Fruit fly (Drosophila melanogaster) whole organism, embryonic: ENCODE measurements around the gene CG6066.

Experiments used
- B-H2 ChIP-seq: fragments of 200-800 bp; sonication (Bioruptor generic); optimal IDR thresholded peaks from 2 replicates; lab custom pipeline; 2018; ENCODE audit warnings: missing biosample characterization, mild to moderate bottlenecking, missing genetic modification characterization
- CG10462 ChIP-seq: fragments of 200-800 bp; sonication (Bioruptor generic); optimal IDR thresholded peaks from 2 replicates; lab custom pipeline; 2016; ENCODE audit warnings: missing biosample characterization, missing genetic modification characterization
- CG11695 ChIP-seq: fragments of 200-800 bp; sonication (Bioruptor generic); IDR thresholded peaks from 3 replicates; pipeline ENCODE4 v1.3.6; 2022; ENCODE audit warnings: missing biosample characterization, missing genetic modification characterization
- CG12104 ChIP-seq: fragments of 200-800 bp; sonication (Bioruptor generic); optimal IDR thresholded peaks from 3 replicates; lab custom pipeline; 2016; ENCODE audit warnings: missing biosample characterization, missing genetic modification characterization
- CG12155 ChIP-seq: fragments of 200-800 bp; sonication (Bioruptor generic); optimal IDR thresholded peaks from 3 replicates; lab custom pipeline; 2016; ENCODE audit warnings: missing biosample characterization, missing genetic modification characterization
- CG12236 ChIP-seq: fragments of 200-800 bp; sonication (Bioruptor generic); optimal IDR thresholded peaks from 2 replicates; lab custom pipeline; 2016; ENCODE audit warnings: missing biosample characterization, missing genetic modification characterization
- CG14710 ChIP-seq: fragments of 200-800 bp; sonication (Bioruptor generic); optimal IDR thresholded peaks from 3 replicates; lab custom pipeline; 2019; ENCODE audit warnings: missing biosample characterization, mild to moderate bottlenecking, missing genetic modification characterization, moderate library complexity
- CG15696 ChIP-seq: fragments of 200-800 bp; sonication (Bioruptor generic); optimal IDR thresholded peaks from 2 replicates; lab custom pipeline; 2019; ENCODE audit warnings: missing biosample characterization, mild to moderate bottlenecking, missing genetic modification characterization, moderate library complexity
- CG2712 ChIP-seq: fragments of 200-800 bp; optimal IDR thresholded peaks from 3 replicates; lab custom pipeline; 2019; ENCODE audit warnings: missing biosample characterization, mild to moderate bottlenecking, missing genetic modification characterization, moderate library complexity
- CG30403 ChIP-seq: fragments of 200-800 bp; sonication (Bioruptor generic); optimal IDR thresholded peaks from 3 replicates; lab custom pipeline; 2016; ENCODE audit warnings: missing biosample characterization, missing genetic modification characterization
- CG32772 ChIP-seq: fragments of 200-800 bp; sonication (Bioruptor generic); IDR thresholded peaks from 2 replicates; pipeline ENCODE4 v1.3.6; 2022; ENCODE audit warnings: missing biosample characterization, missing genetic modification characterization
- CG3281 ChIP-seq: fragments of 200-800 bp; sonication (Bioruptor generic); optimal IDR thresholded peaks from 3 replicates; lab custom pipeline; 2017; ENCODE audit warnings: missing biosample characterization, mild to moderate bottlenecking, missing genetic modification characterization
- CG33213 ChIP-seq: fragments of 200-800 bp; sonication (Bioruptor generic); optimal IDR thresholded peaks from 3 replicates; lab custom pipeline; 2016; ENCODE audit warnings: missing biosample characterization, missing genetic modification characterization
- CG3847 ChIP-seq: fragments of 200-800 bp; sonication (Bioruptor generic); IDR thresholded peaks from 2 replicates; pipeline ENCODE4 v1.3.6; 2022; ENCODE audit warnings: missing biosample characterization, missing genetic modification characterization
- CG5245 ChIP-seq: fragments of 200-800 bp; sonication (Bioruptor generic); optimal IDR thresholded peaks from 3 replicates; lab custom pipeline; 2016; ENCODE audit warnings: missing biosample characterization, missing genetic modification characterization
- CG6791 ChIP-seq: fragments of 200-800 bp; sonication (Bioruptor generic); IDR thresholded peaks from 3 replicates; pipeline ENCODE4 v1.3.6; 2022; ENCODE audit warnings: missing biosample characterization, missing genetic modification characterization; ENCODE audit not compliant: partially characterized antibody
- CG7745 ChIP-seq: fragments of 200-800 bp; sonication (Bioruptor generic); optimal IDR thresholded peaks from 2 replicates; lab custom pipeline; 2018; ENCODE audit warnings: missing biosample characterization, mild to moderate bottlenecking, missing genetic modification characterization, moderate library complexity
- CG7786 ChIP-seq: fragments of 200-800 bp; sonication (Bioruptor generic); optimal IDR thresholded peaks from 2 replicates; lab custom pipeline; 2016; ENCODE audit warnings: missing biosample characterization, missing genetic modification characterization
- CG7839 ChIP-seq: fragments of 200-800 bp; sonication (Bioruptor generic); optimal IDR thresholded peaks from 3 replicates; lab custom pipeline; 2018; ENCODE audit warnings: missing biosample characterization, mild to moderate bottlenecking, missing genetic modification characterization, moderate library complexity
- D19A ChIP-seq: fragments of 200-800 bp; optimal IDR thresholded peaks from 3 replicates; lab custom pipeline; 2019; ENCODE audit warnings: missing biosample characterization, mild to moderate bottlenecking, missing genetic modification characterization, moderate library complexity
- Dp ChIP-seq: fragments of 200-800 bp; sonication (Bioruptor generic); optimal IDR thresholded peaks from 2 replicates; lab custom pipeline; 2018; ENCODE audit warnings: missing biosample characterization, mild to moderate bottlenecking, missing genetic modification characterization, moderate library complexity
- Dref ChIP-seq: fragments of 200-800 bp; sonication (Bioruptor generic); IDR thresholded peaks from 2 replicates; pipeline ENCODE4 v1.3.6; 2022; ENCODE audit warnings: missing biosample characterization, missing genetic modification characterization
- E2f2 ChIP-seq: fragments of 200-800 bp; sonication (Bioruptor generic); IDR thresholded peaks from 2 replicates; pipeline ENCODE4 v1.3.6; 2022; ENCODE audit warnings: missing biosample characterization, missing genetic modification characterization
- Fer3 ChIP-seq: fragments of 200-800 bp; sonication (Bioruptor generic); optimal IDR thresholded peaks from 2 replicates; lab custom pipeline; 2018; ENCODE audit warnings: missing biosample characterization, mild to moderate bottlenecking, missing genetic modification characterization, moderate library complexity
- Kr ChIP-seq: fragments of 200-800 bp; sonication (Bioruptor generic); optimal IDR thresholded peaks from 2 replicates; lab custom pipeline; 2017; ENCODE audit warnings: missing biosample characterization, mild to moderate bottlenecking, missing genetic modification characterization
- MESR4 ChIP-seq: fragments of 200-800 bp; sonication (Bioruptor generic); optimal IDR thresholded peaks from 2 replicates; lab custom pipeline; 2018; ENCODE audit warnings: missing biosample characterization, mild to moderate bottlenecking, missing genetic modification characterization, moderate library complexity
- MTF-1 ChIP-seq: fragments of 200-800 bp; sonication (Bioruptor generic); optimal IDR thresholded peaks from 2 replicates; lab custom pipeline; 2018; ENCODE audit warnings: missing biosample characterization, mild to moderate bottlenecking, missing genetic modification characterization, borderline replicate concordance
- Med ChIP-seq: fragments of 200-800 bp; sonication (Bioruptor generic); peaks from one replicate; lab custom pipeline; 2016; ENCODE audit warnings: missing biosample characterization, missing genetic modification characterization, mild to moderate bottlenecking, inconsistent platforms, moderate library complexity
- Mes4 ChIP-seq: fragments of 200-800 bp; sonication (Bioruptor generic); optimal IDR thresholded peaks from 2 replicates; lab custom pipeline; 2016; ENCODE audit warnings: missing biosample characterization, missing genetic modification characterization
- Oli ChIP-seq: fragments of 200-800 bp; sonication (Bioruptor generic); optimal IDR thresholded peaks from 2 replicates; lab custom pipeline; 2018; ENCODE audit warnings: missing biosample characterization, mild to moderate bottlenecking, missing genetic modification characterization, moderate library complexity
- Ptx1 ChIP-seq: fragments of 200-800 bp; sonication (Bioruptor generic); IDR thresholded peaks from 2 replicates; pipeline ENCODE4 v1.3.6; 2022; ENCODE audit warnings: missing biosample characterization, missing genetic modification characterization
- Rx ChIP-seq: fragments of 200-800 bp; sonication (Bioruptor generic); IDR thresholded peaks from 2 replicates; pipeline ENCODE4 v1.3.6; 2022; ENCODE audit warnings: missing biosample characterization, missing genetic modification characterization
- Ssrp ChIP-seq: fragments of 200-800 bp; sonication (Bioruptor generic); optimal IDR thresholded peaks from 2 replicates; lab custom pipeline; 2018; ENCODE audit warnings: missing biosample characterization, mild to moderate bottlenecking, missing genetic modification characterization, moderate library complexity
- ci ChIP-seq: fragments of 200-800 bp; sonication (Bioruptor generic); IDR thresholded peaks from 3 replicates; pipeline ENCODE4 v1.3.6; 2022; ENCODE audit warnings: missing biosample characterization, missing genetic modification characterization
- ems ChIP-seq: fragments of 200-800 bp; sonication (Bioruptor generic); optimal IDR thresholded peaks from 3 replicates; lab custom pipeline; 2016; ENCODE audit warnings: missing biosample characterization, missing genetic modification characterization
- en ChIP-seq: fragments of 200-800 bp; sonication (Bioruptor generic); optimal IDR thresholded peaks from 2 replicates; lab custom pipeline; 2016; ENCODE audit warnings: missing biosample characterization, missing genetic modification characterization
- fd96Cb ChIP-seq: fragments of 200-800 bp; sonication (Bioruptor generic); optimal IDR thresholded peaks from 2 replicates; lab custom pipeline; 2018; ENCODE audit warnings: missing biosample characterization, mild to moderate bottlenecking, missing genetic modification characterization, moderate library complexity
- fru ChIP-seq: fragments of >200 bp; optimal IDR thresholded peaks from 2 replicates; lab custom pipeline; 2017
- gce ChIP-seq: fragments of 200-800 bp; sonication (Bioruptor generic); IDR thresholded peaks from 3 replicates; pipeline ENCODE4 v1.3.6; 2022; ENCODE audit warnings: missing biosample characterization, missing genetic modification characterization
- gem ChIP-seq: fragments of 200-800 bp; sonication (Bioruptor generic); optimal IDR thresholded peaks from 2 replicates; lab custom pipeline; 2019; ENCODE audit warnings: missing biosample characterization, mild to moderate bottlenecking, missing genetic modification characterization, moderate library complexity
- lola ChIP-seq, 3 experiments: fragments of >200 bp in 2 of 3; fragments of 200-800 bp in 1 of 3; sonication (Bioruptor generic) in 1 of 3; optimal IDR thresholded peaks; 2 replicates each; lab custom pipeline; 2017 to 2019; ENCODE audit warnings: missing biosample characterization in 3 of 3, missing genetic modification characterization in 3 of 3, mild to moderate bottlenecking in 1 of 3, moderate library complexity in 1 of 3
- phol ChIP-seq: fragments of 200-800 bp; sonication (Bioruptor generic); optimal IDR thresholded peaks from 3 replicates; lab custom pipeline; 2018; ENCODE audit warnings: missing biosample characterization, mild to moderate bottlenecking, missing genetic modification characterization, moderate library complexity
- pnt ChIP-seq: fragments of 200-800 bp; sonication (Bioruptor generic); optimal IDR thresholded peaks from 3 replicates; lab custom pipeline; 2016; ENCODE audit warnings: missing biosample characterization, missing genetic modification characterization
- prd ChIP-seq, 3 experiments: fragments of >200 bp in 2 of 3; fragments of 200-800 bp in 1 of 3; sonication (Bioruptor generic) in 1 of 3; optimal IDR thresholded peaks in 2 of 3; IDR thresholded peaks in 1 of 3; 2 replicates in 2 of 3; 3 replicates in 1 of 3; pipeline versions ENCODE4 v1.3.6 to Lab custom; 2017 to 2022; ENCODE audit warnings: missing biosample characterization in 1 of 3, missing genetic modification characterization in 1 of 3
- pum ChIP-seq: fragments of 200-800 bp; sonication (Bioruptor generic); optimal IDR thresholded peaks from 2 replicates; lab custom pipeline; 2016; ENCODE audit warnings: missing biosample characterization, missing genetic modification characterization
- stwl ChIP-seq: fragments of 200-800 bp; sonication (Bioruptor generic); optimal IDR thresholded peaks from 3 replicates; lab custom pipeline; 2018; ENCODE audit warnings: missing biosample characterization, mild to moderate bottlenecking, missing genetic modification characterization, moderate library complexity
- tna ChIP-seq: fragments of 200-800 bp; sonication (Bioruptor generic); IDR thresholded peaks from 2 replicates; pipeline ENCODE4 v1.3.6; 2022; ENCODE audit warnings: missing biosample characterization, missing genetic modification characterization; ENCODE audit not compliant: partially characterized antibody
- twi ChIP-seq: fragments of 200-800 bp; optimal IDR thresholded peaks from 2 replicates; lab custom pipeline; 2019; ENCODE audit warnings: missing biosample characterization, mild to moderate bottlenecking, missing genetic modification characterization, moderate library complexity
- tx ChIP-seq: fragments of 200-800 bp; sonication (Bioruptor generic); optimal IDR thresholded peaks from 2 replicates; lab custom pipeline; 2016; ENCODE audit warnings: missing biosample characterization, missing genetic modification characterization
- zen2 ChIP-seq: fragments of 200-800 bp; sonication (Bioruptor generic); IDR thresholded peaks from 3 replicates; pipeline ENCODE4 v1.3.6; 2022; ENCODE audit warnings: missing biosample characterization, missing genetic modification characterization; ENCODE audit not compliant: partially characterized antibody
- zfh1 ChIP-seq: fragments of 200-800 bp; sonication (Bioruptor generic); IDR thresholded peaks from 3 replicates; pipeline ENCODE4 v1.3.6; 2022; ENCODE audit warnings: missing biosample characterization, missing genetic modification characterization

CG6066 gene

DNA sequence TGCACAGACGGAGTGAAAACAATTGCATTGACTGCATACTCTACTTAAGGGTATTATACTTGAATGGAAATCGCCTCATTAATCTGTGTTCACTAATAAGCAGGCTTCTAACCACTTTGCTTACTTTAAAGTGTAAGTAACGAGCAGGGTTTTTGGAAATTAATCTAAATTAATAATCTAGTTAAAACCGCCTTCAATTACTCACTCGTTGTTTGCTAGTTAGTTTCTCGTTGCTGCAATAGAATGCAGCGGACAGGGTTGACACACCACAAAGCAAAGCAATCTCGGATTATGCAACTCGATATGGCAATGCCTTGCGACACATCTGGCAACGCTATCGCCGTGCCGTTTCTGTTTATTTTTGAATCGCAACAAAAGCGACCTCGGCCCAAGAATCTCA is 23.5 kb upstream of the CG6066 start (continued):
- no peak for TF ChIP-seq lola (GFP tag; optimal IDR thresholded peaks at IDR 0.05; lab: Kevin White, UChicago)
- TF ChIP-seq Oli (tag; lab: Kevin White, UChicago): no peak
- no peak for TF ChIP-seq ci (GFP tag; lab: Robert Waterston, UW)
- TF ChIP-seq gem (tag; lab: Kevin White, UChicago): peak; percentile 37
- TF ChIP-seq D19A (tag; lab: Kevin White, UChicago): peak; percentile 83
- TF ChIP-seq zen2 (GFP tag; lab: Robert Waterston, UW): no peak
- peak; percentile 100 for TF ChIP-seq stwl (tag; lab: Kevin White, UChicago)
- TF ChIP-seq Fer3: no peak
- no peak for TF ChIP-seq Dref (GFP tag; lab: Robert Waterston, UW)
- TF ChIP-seq CG7839 (tag; lab: Kevin White, UChicago): no peak
- TF ChIP-seq CG3281 (GFP tag; lab: Kevin White, UChicago): no peak
- peak; percentile 60 for TF ChIP-seq Med (GFP tag; lab: Kevin White, UChicago)
- peak; percentile 24 for TF ChIP-seq CG12155
- peak; percentile 38; the same call in 1 of the 3 replicates for TF ChIP-seq CG6791 (GFP tag; lab: Robert Waterston, UW)
- TF ChIP-seq fd96Cb (tag; lab: Kevin White, UChicago): peak; percentile 12
- TF ChIP-seq tx (GFP tag; lab: Kevin White, UChicago): no peak
- no peak; the same call in 1 of the 2 replicates for TF ChIP-seq E2f2 (GFP tag; lab: Robert Waterston, UW)
- TF ChIP-seq CG7745 (tag; lab: Kevin White, UChicago): no peak
- no peak for TF ChIP-seq pnt (GFP tag; lab: Kevin White, UChicago)
- TF ChIP-seq CG12104: no peak
- no peak for TF ChIP-seq en (GFP tag; lab: Kevin White, UChicago)
- TF ChIP-seq CG15696 (tag; lab: Kevin White, UChicago): no peak
- no peak for TF ChIP-seq fru (lab: Kevin White, UChicago)
- TF ChIP-seq twi (tag; lab: Kevin White, UChicago): no peak
- no peak for TF ChIP-seq Kr (GFP tag; lab: Kevin White, UChicago)
- TF ChIP-seq tna (GFP tag; lab: Robert Waterston, UW): no peak
- TF ChIP-seq B-H2 (GFP tag; lab: Kevin White, UChicago): no peak
- TF ChIP-seq CG11695: no peak
- no peak for TF ChIP-seq ems (GFP tag; lab: Kevin White, UChicago)
- no peak for TF ChIP-seq CG10462 (GFP tag; lab: Kevin White, UChicago)
- no peak for TF ChIP-seq CG7786
- no peak for TF ChIP-seq CG30403
- TF ChIP-seq MESR4 (GFP tag; lab: Kevin White, UChicago): no peak
- peak; percentile 4 for TF ChIP-seq CG14710 (tag; lab: Kevin White, UChicago)
- TF ChIP-seq MTF-1 (GFP tag; lab: Kevin White, UChicago): no peak
- TF ChIP-seq CG32772 (GFP tag; lab: Robert Waterston, UW): no peak
- TF ChIP-seq CG5245 (GFP tag; lab: Kevin White, UChicago): no peak
- no peak for TF ChIP-seq Ptx1 (GFP tag; lab: Robert Waterston, UW)
- 0 out of 2 replicates have a peak, but pooled peaks have one; percentile 5 for TF ChIP-seq CG3847 (GFP tag; lab: Robert Waterston, UW)
- TF ChIP-seq zfh1 (GFP tag; lab: Robert Waterston, UW): 0 out of 3 replicates have a peak, but pooled peaks have one; percentile 6
- TF ChIP-seq CG2712 (tag; lab: Kevin White, UChicago): no peak
- no peak for TF ChIP-seq gce (GFP tag; lab: Robert Waterston, UW)
- peak; percentile 24 for TF ChIP-seq phol
- no peak for TF ChIP-seq pum
- TF ChIP-seq Ssrp (tag; lab: Kevin White, UChicago): peak; percentile 15
- TF ChIP-seq Dp (GFP tag; lab: Kevin White, UChicago): no peak
- TF ChIP-seq Rx (GFP tag; lab: Robert Waterston, UW): no peak
- TF ChIP-seq Mes4 (GFP tag; lab: Kevin White, UChicago): no peak
- no peak for TF ChIP-seq CG12236 (GFP tag; lab: Kevin White, UChicago)
- no peak for TF ChIP-seq prd (optimal IDR thresholded peaks at IDR 0.05; lab: Kevin White, UChicago)
- TF ChIP-seq prd (GFP tag; IDR thresholded peaks at IDR 0.05; lab: Robert Waterston, UW): no peak; the same call in 2 of the 3 replicates
- TF ChIP-seq CG33213 (GFP tag; lab: Kevin White, UChicago): no peak
